Worm (Caenorhabditis elegans): ENCODE measurements around the gene nas-12.

Gene nas-12

DNA sequence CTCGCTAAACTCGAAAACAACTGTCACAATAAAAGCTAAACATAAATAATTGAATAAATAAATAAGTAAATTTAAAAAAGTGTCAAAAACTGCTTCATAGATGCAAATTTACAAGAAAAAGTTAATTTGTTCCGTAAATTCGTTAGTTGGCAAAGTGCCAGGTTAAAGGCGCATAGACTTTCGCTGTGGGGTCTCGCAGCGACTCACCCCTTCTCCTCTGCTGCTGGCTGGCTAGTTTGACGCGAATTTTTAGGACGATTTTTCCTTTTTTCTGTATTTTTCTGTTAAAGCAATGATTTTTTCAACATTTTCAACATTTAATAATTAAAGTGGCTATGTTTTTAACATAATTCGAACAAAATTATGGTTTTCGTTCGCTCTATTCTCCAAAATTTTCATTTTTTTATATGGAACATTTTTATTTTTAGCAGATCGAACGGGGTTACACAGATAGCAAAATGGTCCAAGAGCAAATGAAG, 47.5 kb upstream of the nas-12 start, which contains the start of gene rack-1 (continued):
- TF ChIP-seq ekl-4 (GFP tag; IDR thresholded peaks at IDR 0.05) (no peak), tbp1 (GFP tag; optimal IDR thresholded peaks at IDR 0.05) (peak; percentile 28), tbx-9 (tag; optimal IDR thresholded peaks at IDR 0.05; ENCODE audit: borderline replicate concordance) (no peak), madf-10 (tag; optimal IDR thresholded peaks at IDR 0.05) (no peak), C17E4.6 (GFP tag; IDR thresholded peaks at IDR 0.05) (no peak), hrde-1 (tag; optimal IDR thresholded peaks at IDR 0.05; ENCODE audit: borderline replicate concordance) (no peak), somi-1 (GFP tag; optimal IDR thresholded peaks at IDR 0.05) (no peak), hlh-26 (GFP tag; conservative IDR thresholded peaks at IDR 0.05) (no peak), athp-1 (tag; optimal IDR thresholded peaks at IDR 0.05) (no peak), lag-1 (GFP tag; IDR thresholded peaks at IDR 0.05) (no peak), Y67H2A.10 (GFP tag; conservative IDR thresholded peaks at IDR 0.05) (no peak), ceh-58 (GFP tag; IDR thresholded peaks at IDR 0.05) (no peak), lin-54 (GFP tag; optimal IDR thresholded peaks at IDR 0.05) (peak; percentile 26), dpl-1 (GFP tag; optimal IDR thresholded peaks at IDR 0.05) (no peak), lsy-27 (tag; optimal IDR thresholded peaks at IDR 0.05; ENCODE audit: borderline replicate concordance, insufficient read depth) (no peak), Y56A3A.18 (GFP tag; IDR thresholded peaks at IDR 0.05) (no peak), ets-4 (GFP tag; optimal IDR thresholded peaks at IDR 0.05) (no peak), ztf-3 (GFP tag; optimal IDR thresholded peaks at IDR 0.05) (no peak), mel-28 (tag; optimal IDR thresholded peaks at IDR 0.05; ENCODE audit: borderline replicate concordance) (no peak), nhr-120 (GFP tag; IDR thresholded peaks at IDR 0.05) (no peak), dox-1 (GFP tag; IDR thresholded peaks at IDR 0.05) (no peak), F49E8.2 (tag; optimal IDR thresholded peaks at IDR 0.05; ENCODE audit: insufficient read depth) (peak; percentile 1), Y53F4B.3 (GFP tag; IDR thresholded peaks at IDR 0.05) (no peak), gei-17 (GFP tag; optimal IDR thresholded peaks at IDR 0.05) (no peak), fkh-3 (tag; optimal IDR thresholded peaks at IDR 0.05) (no peak), attf-5 (GFP tag; optimal IDR thresholded peaks at IDR 0.05) (no peak), Y79H2A.3 (GFP tag; conservative IDR thresholded peaks at IDR 0.05) (no peak), ceh-27 (GFP tag; optimal IDR thresholded peaks at IDR 0.05) (no peak), nhr-80 (tag; optimal IDR thresholded peaks at IDR 0.05) (peak; percentile 14), T07F8.4 (tag; optimal IDR thresholded peaks at IDR 0.05) (no peak), madf-3 (GFP tag; IDR thresholded peaks at IDR 0.05) (no peak), lin-40 (tag; optimal IDR thresholded peaks at IDR 0.05) (peak; percentile 28), ztf-22 (GFP tag; optimal IDR thresholded peaks at IDR 0.05) (no peak), Y95B8A.8 (GFP tag; IDR thresholded peaks at IDR 0.05) (no peak), ama-1 (optimal IDR thresholded peaks at IDR 0.05) (no peak), ama-1 (GFP tag; optimal IDR thresholded peaks at IDR 0.05) (no peak), F33H1.4 (GFP tag; IDR thresholded peaks at IDR 0.05) (peak; percentile 91), hmg-1.2 (GFP tag; IDR thresholded peaks at IDR 0.05) (peak; percentile 33; the same call in 1 of the 2 replicates), F57C9.4 (tag; optimal IDR thresholded peaks at IDR 0.05) (no peak), attf-3 (GFP tag; conservative IDR thresholded peaks at IDR 0.05) (no peak), nhr-179 (tag; optimal IDR thresholded peaks at IDR 0.05) (no peak), repo-1 (tag; optimal IDR thresholded peaks at IDR 0.05) (no peak), attf-6 (GFP tag; IDR thresholded peaks at IDR 0.05) (no peak), F10E7.11 (tag; optimal IDR thresholded peaks at IDR 0.05) (no peak), B0035.1 (tag; optimal IDR thresholded peaks at IDR 0.05) (no peak), hlh-12 (tag; optimal IDR thresholded peaks at IDR 0.05) (no peak), zim-3 (tag; optimal IDR thresholded peaks at IDR 0.05) (no peak), snpc-3.4 (tag; optimal IDR thresholded peaks at IDR 0.05) (peak; percentile 63), ztf-25 (GFP tag; IDR thresholded peaks at IDR 0.05) (no peak), sptf-2 (GFP tag; optimal IDR thresholded peaks at IDR 0.05) (no peak)

All from whole organism, young adult.